Fruit fly (Drosophila melanogaster): ENCODE measurements around the gene CG32284.

CG32284 gene

DNA sequence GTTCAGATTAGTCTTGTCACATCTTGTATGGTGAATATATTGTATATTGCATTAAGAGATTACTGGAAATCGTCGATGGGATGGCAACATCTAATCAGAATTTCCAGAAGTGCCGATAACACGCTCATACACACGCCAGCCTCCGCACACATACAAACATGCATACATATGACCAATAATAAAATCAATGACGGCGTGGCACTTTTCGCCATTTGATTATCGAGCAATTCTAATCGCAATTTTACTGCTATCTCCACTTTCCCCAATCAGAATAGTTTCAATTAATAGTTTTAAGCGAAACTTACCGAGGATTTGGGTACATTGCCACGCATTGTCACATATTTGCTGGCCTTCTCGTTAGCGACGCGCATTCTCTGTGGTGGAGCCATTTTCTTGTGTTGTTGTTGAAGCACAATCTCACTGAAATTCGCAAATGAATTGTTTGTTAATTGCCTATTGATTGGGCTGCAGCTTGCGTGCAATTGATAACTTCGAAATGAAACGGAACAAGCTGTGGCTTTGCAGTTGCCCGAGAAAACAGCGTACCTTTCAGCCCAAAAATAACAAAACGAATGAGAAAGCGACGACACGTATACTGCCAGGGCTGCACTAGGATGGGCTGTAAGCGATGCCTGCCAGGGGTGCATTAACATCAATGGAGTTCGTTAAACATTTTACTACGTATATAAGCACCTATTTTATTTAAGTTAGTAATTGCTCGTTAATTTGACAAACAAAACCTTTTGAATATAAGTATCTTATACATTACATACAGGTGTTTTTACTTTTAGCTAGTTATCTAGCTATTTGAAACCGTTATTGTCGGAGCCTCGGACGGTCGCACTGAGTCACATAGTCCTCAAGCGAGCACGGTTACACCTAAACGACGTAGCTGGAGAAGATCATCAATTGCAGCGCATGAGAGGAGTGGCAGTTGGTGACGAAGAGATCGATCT is 12.3 kb downstream of the CG32284 start, which contains the start of the genes CG32276 and gry (continued):
- TF ChIP-seq Fer3 (tag; optimal IDR thresholded peaks at IDR 0.05) (peak; percentile 72), CG15479 (GFP tag; optimal IDR thresholded peaks at IDR 0.05) (no peak), toy (GFP tag; IDR thresholded peaks at IDR 0.05) (peak; percentile 40; the same call in 1 of the 2 replicates), CG16863 (GFP tag; optimal IDR thresholded peaks at IDR 0.05) (peak; percentile 79), CG6813 (GFP tag; optimal IDR thresholded peaks at IDR 0.05) (no peak), gsb (GFP tag; IDR thresholded peaks at IDR 0.05) (no peak), bbx (GFP tag; IDR thresholded peaks at IDR 0.05; ENCODE audit: partially characterized antibody) (no peak), CG14667 (GFP tag; IDR thresholded peaks at IDR 0.05) (peak; percentile 51; the same call in 1 of the 2 replicates), yki (optimal IDR thresholded peaks at IDR 0.05) (no peak), tio (GFP tag; optimal IDR thresholded peaks at IDR 0.05) (no peak), run (tag; optimal IDR thresholded peaks at IDR 0.05) (no peak), B-H2 (GFP tag; optimal IDR thresholded peaks at IDR 0.05) (peak; percentile 83), Max (GFP tag; optimal IDR thresholded peaks at IDR 0.05) (peak; percentile 88), cwo (GFP tag; optimal IDR thresholded peaks at IDR 0.05) (peak; percentile 61), CG8944 (GFP tag; optimal IDR thresholded peaks at IDR 0.05) (peak; percentile 82), CG7786 (GFP tag; optimal IDR thresholded peaks at IDR 0.05) (peak; percentile 71), gsb-n (tag; optimal IDR thresholded peaks at IDR 0.05) (no peak), CG6272 (GFP tag; IDR thresholded peaks at IDR 0.05) (peak; percentile 48), tll (GFP tag; optimal IDR thresholded peaks at IDR 0.05) (peak; percentile 64 to 72), CG34224 (GFP tag; IDR thresholded peaks at IDR 0.05; ENCODE audit: partially characterized antibody) (no peak; the same call in 2 of the 3 replicates), CG8359 (GFP tag; optimal IDR thresholded peaks at IDR 0.05; ENCODE audit: borderline replicate concordance) (no peak), CkIIα-i1 (GFP tag; IDR thresholded peaks at IDR 0.05) (no peak), CG14014 (GFP tag; IDR thresholded peaks at IDR 0.05) (peak; percentile 36; the same call in 1 of the 2 replicates), org-1 (GFP tag; optimal IDR thresholded peaks at IDR 0.05) (peak; percentile 30), CG13424 (tag; optimal IDR thresholded peaks at IDR 0.05) (peak; percentile 84), CG10267 (tag; optimal IDR thresholded peaks at IDR 0.05) (peak; percentile 82), MESR4 (GFP tag; optimal IDR thresholded peaks at IDR 0.05) (peak; percentile 89), Sry-β (GFP tag; optimal IDR thresholded peaks at IDR 0.05) (peak; percentile 87), sim (GFP tag; IDR thresholded peaks at IDR 0.05) (no peak), zen2 (GFP tag; IDR thresholded peaks at IDR 0.05; ENCODE audit: partially characterized antibody) (no peak), CG12744 (GFP tag; optimal IDR thresholded peaks at IDR 0.05) (no peak), CG31388 (GFP tag; optimal IDR thresholded peaks at IDR 0.05) (peak; percentile 55), CG2120 (GFP tag; optimal IDR thresholded peaks at IDR 0.05) (peak; percentile 90), CG15073 (GFP tag; optimal IDR thresholded peaks at IDR 0.05) (no peak), CG10209 (GFP tag; optimal IDR thresholded peaks at IDR 0.05) (peak; percentile 64), tup (GFP tag; optimal IDR thresholded peaks at IDR 0.05) (peak; percentile 63), Atf3 (GFP tag; optimal IDR thresholded peaks at IDR 0.05) (peak; percentile 63), dpn (GFP tag; optimal IDR thresholded peaks at IDR 0.05) (peak; percentile 76 to 81), chinmo (GFP tag; IDR thresholded peaks at IDR 0.05; ENCODE audit: partially characterized antibody) (0 out of 4 replicates have a peak, but pooled peaks have one; percentile 54), CG13894 (tag; optimal IDR thresholded peaks at IDR 0.05) (no peak), usp (GFP tag; optimal IDR thresholded peaks at IDR 0.05) (no peak), Fer2 (tag; optimal IDR thresholded peaks at IDR 0.05) (peak; percentile 42), CTCF (GFP tag; optimal IDR thresholded peaks at IDR 0.05) (no peak), CG1529 (GFP tag; optimal IDR thresholded peaks at IDR 0.05) (no peak), HHEX (GFP tag; optimal IDR thresholded peaks at IDR 0.05) (peak; percentile 58), her (GFP tag; optimal IDR thresholded peaks at IDR 0.05) (peak; percentile 71), Spps (tag; optimal IDR thresholded peaks at IDR 0.05) (peak; percentile 57), CG15601 (tag; optimal IDR thresholded peaks at IDR 0.05) (no peak)

Data from whole organism, embryonic.